Fruit fly (Drosophila melanogaster): ENCODE data around the gene Wdr92.

DNA sequence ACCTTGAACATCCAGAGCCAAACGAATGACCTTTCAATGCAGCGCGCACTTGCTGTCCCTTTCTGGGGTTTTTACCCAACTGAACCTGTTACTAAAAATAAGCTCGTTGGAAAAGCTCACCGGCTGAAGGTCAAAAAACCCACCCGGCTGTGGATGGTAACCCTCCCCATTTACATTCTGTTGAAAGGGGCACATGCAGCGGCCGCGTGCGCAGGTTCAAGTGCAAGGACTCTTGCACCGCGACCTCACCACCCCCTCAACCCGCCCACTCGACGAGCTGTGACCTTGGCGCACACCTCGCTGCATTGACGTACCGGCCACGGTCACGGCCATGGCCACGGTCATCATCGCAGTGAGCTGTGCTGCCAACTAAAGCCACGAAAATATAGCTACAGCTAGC lies 20.2 kb downstream of the Wdr92 start:
- TF ChIP-seq Snoo (tag; optimal IDR thresholded peaks at IDR 0.05) (no peak), CG13204 (GFP tag; optimal IDR thresholded peaks at IDR 0.05) (no peak), gl (tag; optimal IDR thresholded peaks at IDR 0.05) (no peak), CG9948 (tag; optimal IDR thresholded peaks at IDR 0.05) (no peak), D1 (tag; optimal IDR thresholded peaks at IDR 0.05) (no peak), Pif1B (GFP tag; optimal IDR thresholded peaks at IDR 0.05) (no peak), CG15710 (tag; optimal IDR thresholded peaks at IDR 0.05) (no peak), EcR (GFP tag; optimal IDR thresholded peaks at IDR 0.05) (peak; percentile 80), CG10348 (GFP tag; IDR thresholded peaks at IDR 0.05) (no peak), CG12605 (GFP tag; IDR thresholded peaks at IDR 0.05) (no peak), CG34367 (tag; optimal IDR thresholded peaks at IDR 0.05) (no peak), CG8301 (tag; optimal IDR thresholded peaks at IDR 0.05) (no peak), CG14655 (GFP tag; optimal IDR thresholded peaks at IDR 0.05) (no peak), CG17806 (tag; optimal IDR thresholded peaks at IDR 0.05) (no peak)
